Worm (Caenorhabditis elegans): ENCODE results near the gene cyp-35A5.

ce11 chrV:3896018-3896417 is 40.1 kb upstream of the cyp-35A5 start:
- TF ChIP-seq T26A8.4 (GFP tag; IDR thresholded peaks at IDR 0.05) (no peak), spr-1 (tag; optimal IDR thresholded peaks at IDR 0.05) (no peak), zfp-3 (GFP tag; conservative IDR thresholded peaks at IDR 0.05) (no peak)
